Worm (Caenorhabditis elegans) whole organism, L4/young adult: ENCODE data around the gene nlp-41.

Source experiments
- dao-5 ChIP-seq: sonication (generic microtip); optimal IDR thresholded peaks from 2 replicates; lab custom pipeline; 2016; ENCODE audit warnings: missing genotype, missing genetic modification characterization, moderate library complexity, missing compliant biosample characterization
- him-1 ChIP-seq: sonication (generic microtip); optimal IDR thresholded peaks from 2 replicates; lab custom pipeline; 2016; ENCODE audit warnings: missing genotype, missing genetic modification reagents, missing genetic modification characterization, missing compliant biosample characterization

- no peak for TF ChIP-seq him-1
- no peak for TF ChIP-seq dao-5 (tag; lab: Kevin White, UChicago)
These were observed 16.7 kb upstream of the nlp-41 start, which contains the start of gene C04H5.1 for ce11 chrII:14534000-14534399.
